Fruit fly (Drosophila melanogaster): ENCODE data around the gene HGTX.

Gene HGTX

DNA sequence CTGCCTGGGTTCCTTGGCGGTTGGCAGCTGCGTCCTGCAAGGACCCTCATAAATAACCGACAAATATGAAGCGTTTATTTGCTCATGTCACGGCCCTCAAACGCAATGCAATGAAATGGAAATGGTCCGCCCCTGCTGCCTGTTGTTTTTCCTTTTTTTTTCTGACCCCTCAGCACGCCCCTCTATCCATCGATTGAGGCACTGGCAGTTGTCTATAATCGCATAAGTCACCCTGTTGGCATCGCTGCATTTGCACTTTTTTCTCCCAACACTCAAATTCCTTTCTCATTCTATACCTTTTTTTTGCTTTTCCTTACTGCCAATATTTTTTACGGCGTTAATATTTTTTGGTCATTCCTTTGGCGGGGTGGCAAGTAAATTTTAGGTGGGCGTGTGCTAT is 7.2 kb downstream of the HGTX start (continued):
- TF ChIP-seq gsb-n (tag; optimal IDR thresholded peaks at IDR 0.05) (peak; percentile 16), Dp (GFP tag; optimal IDR thresholded peaks at IDR 0.05) (no peak), CG6254 (GFP tag; optimal IDR thresholded peaks at IDR 0.05) (peak; percentile 87)

- TF ChIP-seq CG10431 (GFP tag; optimal IDR thresholded peaks at IDR 0.05) (no peak), Fer1 (GFP tag; optimal IDR thresholded peaks at IDR 0.05) (no peak), Atf3 (GFP tag; optimal IDR thresholded peaks at IDR 0.05) (no peak), Dref (GFP tag; IDR thresholded peaks at IDR 0.05) (no peak), Side (GFP tag; optimal IDR thresholded peaks at IDR 0.05) (no peak), salm (tag; optimal IDR thresholded peaks at IDR 0.05) (no peak), crol (GFP tag; IDR thresholded peaks at IDR 0.05) (peak; percentile 52; the same call in 1 of the 2 replicates), CG7372 (GFP tag; IDR thresholded peaks at IDR 0.05) (no peak), chinmo (GFP tag; IDR thresholded peaks at IDR 0.05; ENCODE audit: partially characterized antibody) (no peak), CG4404 (GFP tag; IDR thresholded peaks at IDR 0.05) (no peak), CG15696 (tag; optimal IDR thresholded peaks at IDR 0.05) (no peak), E2f1 (GFP tag; IDR thresholded peaks at IDR 0.05) (no peak), Hmr (GFP tag; optimal IDR thresholded peaks at IDR 0.05) (no peak), pho (GFP tag; optimal IDR thresholded peaks at IDR 0.05) (no peak), Ets65A (GFP tag) (peak; percentile 61), chif (GFP tag; optimal IDR thresholded peaks at IDR 0.05) (no peak), CG9817 (tag; optimal IDR thresholded peaks at IDR 0.05) (no peak), Nf-YB (GFP tag; optimal IDR thresholded peaks at IDR 0.05) (peak; percentile 71), HLH3B (GFP tag; IDR thresholded peaks at IDR 0.05) (no peak), Myb (GFP tag; optimal IDR thresholded peaks at IDR 0.05) (no peak), yki (optimal IDR thresholded peaks at IDR 0.05) (no peak), CG9727 (GFP tag; optimal IDR thresholded peaks at IDR 0.05) (no peak), ase (GFP tag; IDR thresholded peaks at IDR 0.05) (no peak), CrebB (tag; optimal IDR thresholded peaks at IDR 0.05) (no peak), Hr78 (GFP tag; optimal IDR thresholded peaks at IDR 0.05) (no peak), so (GFP tag; IDR thresholded peaks at IDR 0.05) (no peak), ara (GFP tag; IDR thresholded peaks at IDR 0.05) (no peak), CG15269 (tag; optimal IDR thresholded peaks at IDR 0.05) (no peak), pzg (GFP tag; optimal IDR thresholded peaks at IDR 0.05) (no peak), Scr (GFP tag; IDR thresholded peaks at IDR 0.05; ENCODE audit: partially characterized antibody) (no peak), CG10959 (GFP tag; IDR thresholded peaks at IDR 0.05) (no peak), Taf1 (GFP tag; IDR thresholded peaks at IDR 0.05) (no peak), CG7745 (tag; optimal IDR thresholded peaks at IDR 0.05) (no peak), abd-A (tag; optimal IDR thresholded peaks at IDR 0.05) (peak; percentile 93), klu (GFP tag; IDR thresholded peaks at IDR 0.05) (no peak), her (GFP tag; optimal IDR thresholded peaks at IDR 0.05) (no peak), CG11085 (GFP tag; IDR thresholded peaks at IDR 0.05) (no peak), CG1529 (GFP tag; optimal IDR thresholded peaks at IDR 0.05) (no peak), Usf (GFP tag; optimal IDR thresholded peaks at IDR 0.05) (no peak), Rfx (GFP tag; IDR thresholded peaks at IDR 0.05) (no peak), Hey (tag; optimal IDR thresholded peaks at IDR 0.05) (peak; percentile 76), CG18599 (GFP tag; optimal IDR thresholded peaks at IDR 0.05) (peak; percentile 19), croc (GFP tag; conservative IDR thresholded peaks at IDR 0.05) (no peak), chm (GFP tag; IDR thresholded peaks at IDR 0.05) (no peak), CG2712 (tag; optimal IDR thresholded peaks at IDR 0.05) (no peak), CG7786 (GFP tag; optimal IDR thresholded peaks at IDR 0.05) (no peak), Sox100B (GFP tag; optimal IDR thresholded peaks at IDR 0.05) (no peak), CG3995 (GFP tag; optimal IDR thresholded peaks at IDR 0.05) (no peak)
Observed at dm6 chr3L:14590964-14591363, 8.4 kb downstream of the HGTX start.
